Worm (Caenorhabditis elegans) whole organism, L4 larva: ENCODE measurements around the gene gon-4.
A peak's percentile ranks its signal among the peaks of the same experiment; 100 is the strongest.

ENCODE experiments used
- F44E2.7 ChIP-seq: fragments of 200-800 bp; sonication (Bioruptor generic); IDR thresholded peaks from 2 replicates; pipeline ENCODE4 v2.1.2; 2022; ENCODE audit warnings: missing genetic modification characterization, missing compliant biosample characterization
- R02D3.7 ChIP-seq: fragments of 150-350 bp; sonication (generic microtip); optimal IDR thresholded peaks from 3 replicates; lab custom pipeline; 2014; ENCODE audit warnings: missing biosample characterization, missing genetic modification characterization
- T20F7.1 ChIP-seq: fragments of 200-800 bp; sonication (Bioruptor generic); optimal IDR thresholded peaks from 2 replicates; lab custom pipeline; 2018; ENCODE audit warnings: mild to moderate bottlenecking, missing genetic modification characterization, missing compliant biosample characterization
- aha-1 ChIP-seq: fragments of 150-350 bp; peaks from one replicate; lab custom pipeline; 2014; ENCODE audit warnings: missing biosample characterization, missing genetic modification characterization
- aly-2 ChIP-seq: sonication (generic microtip); optimal IDR thresholded peaks from 2 replicates; lab custom pipeline; 2018; ENCODE audit warnings: missing biosample characterization, missing genetic modification characterization
- ama-1 ChIP-seq: fragments of 150-350 bp; optimal IDR thresholded peaks from 2 replicates; lab custom pipeline; 2014; ENCODE audit warnings: inconsistent platforms, mixed read lengths
- duxl-1 ChIP-seq: sonication (generic microtip); optimal IDR thresholded peaks from 2 replicates; lab custom pipeline; 2016; ENCODE audit warnings: mild to moderate bottlenecking, missing genetic modification characterization, moderate library complexity, missing compliant biosample characterization; ENCODE audit not compliant: poor library complexity
- dve-1 ChIP-seq: sonication (generic microtip); optimal IDR thresholded peaks from 2 replicates; lab custom pipeline; 2017; ENCODE audit warnings: antibody characterized with exemption, mild to moderate bottlenecking, missing genetic modification characterization, missing compliant biosample characterization; ENCODE audit not compliant: insufficient read depth
- egl-27 ChIP-seq: sonication (generic microtip); optimal IDR thresholded peaks from 3 replicates; lab custom pipeline; 2017; ENCODE audit warnings: missing biosample characterization, missing genetic modification reagents, missing genetic modification characterization
- fkh-10 ChIP-seq: fragments of 150-350 bp; optimal IDR thresholded peaks from 2 replicates; lab custom pipeline; 2014; ENCODE audit warnings: missing biosample characterization, missing genetic modification reagents, missing genetic modification characterization
- hlh-11 ChIP-seq: fragments of 200-800 bp; sonication (Bioruptor generic); optimal IDR thresholded peaks from 2 replicates; lab custom pipeline; 2018; ENCODE audit warnings: mild to moderate bottlenecking, missing genetic modification characterization, missing compliant biosample characterization
- hlh-30 ChIP-seq: sonication (generic microtip); optimal IDR thresholded peaks from 2 replicates; lab custom pipeline; 2017; ENCODE audit warnings: antibody characterized with exemption, mild to moderate bottlenecking, missing genetic modification characterization, missing compliant biosample characterization; ENCODE audit not compliant: insufficient read depth
- hmg-1.1 ChIP-seq: fragments of 200-800 bp; sonication (Bioruptor generic); IDR thresholded peaks from 2 replicates; pipeline ENCODE4 v1.3.6; 2022; ENCODE audit warnings: missing genetic modification reagents, missing genetic modification characterization, missing compliant biosample characterization
- lin-38 ChIP-seq: fragments of 200-800 bp; sonication (Bioruptor generic); IDR thresholded peaks from 2 replicates; pipeline ENCODE4 v1.3.6; 2022; ENCODE audit warnings: missing genetic modification reagents, missing genetic modification characterization, missing compliant biosample characterization
- lir-3 ChIP-seq: sonication (generic microtip); optimal IDR thresholded peaks from 2 replicates; lab custom pipeline; 2016; ENCODE audit warnings: mild to moderate bottlenecking, missing genetic modification characterization, missing compliant biosample characterization
- lsy-2 ChIP-seq, 2 experiments: fragments of 150-350 bp in 1 of 2; sonication (generic microtip) in 1 of 2; optimal IDR thresholded peaks; 2 replicates each; lab custom pipeline; 2014 to 2017; ENCODE audit warnings: missing biosample characterization in 2 of 2, missing genetic modification characterization in 2 of 2
- madf-5 ChIP-seq, 2 experiments: fragments of 200-800 bp; sonication (Bioruptor generic); IDR thresholded peaks; 2 replicates each; pipeline ENCODE4 v1.3.6; 2022; ENCODE audit warnings: missing compliant biosample characterization in 2 of 2, missing genetic modification characterization in 2 of 2
- madf-9 ChIP-seq: fragments of 200-800 bp; sonication (Bioruptor generic); conservative IDR thresholded peaks from 2 replicates; pipeline ENCODE4 v1.3.6; 2022; ENCODE audit warnings: missing genetic modification reagents, missing genetic modification characterization, missing compliant biosample characterization
- mes-2 ChIP-seq: sonication (generic microtip); optimal IDR thresholded peaks from 2 replicates; lab custom pipeline; 2016; ENCODE audit warnings: missing genotype, mild to moderate bottlenecking, missing genetic modification characterization, missing compliant biosample characterization; ENCODE audit not compliant: poor library complexity, severe bottlenecking
- nhr-102 ChIP-seq: sonication (generic microtip); optimal IDR thresholded peaks from 2 replicates; lab custom pipeline; 2016; ENCODE audit warnings: mild to moderate bottlenecking, missing genetic modification characterization, moderate library complexity, missing compliant biosample characterization
- nhr-11 ChIP-seq: fragments of 150-350 bp; optimal IDR thresholded peaks from 2 replicates; lab custom pipeline; 2014; ENCODE audit warnings: missing biosample characterization, missing genetic modification characterization
- nhr-28 ChIP-seq: fragments of 150-350 bp; optimal IDR thresholded peaks from 2 replicates; lab custom pipeline; 2014; ENCODE audit warnings: missing biosample characterization, missing genetic modification characterization
- nhr-42 ChIP-seq: fragments of 200-800 bp; sonication (Bioruptor generic); IDR thresholded peaks from 2 replicates; pipeline ENCODE4 v1.3.6; 2022; ENCODE audit warnings: missing genetic modification characterization, missing compliant biosample characterization
- nhr-76 ChIP-seq: fragments of 150-350 bp; optimal IDR thresholded peaks from 2 replicates; lab custom pipeline; 2014; ENCODE audit warnings: missing biosample characterization, missing genetic modification characterization
- nhr-77 ChIP-seq: fragments of 150-350 bp; optimal IDR thresholded peaks from 2 replicates; lab custom pipeline; 2014; ENCODE audit warnings: missing biosample characterization, missing genetic modification characterization
- pha-4 ChIP-seq, 2 experiments: fragments of 150-350 bp in 1 of 2; fragments of 200-800 bp in 1 of 2; sonication (Bioruptor generic) in 1 of 2; IDR thresholded peaks in 1 of 2; optimal IDR thresholded peaks in 1 of 2; 2 replicates each; pipeline versions ENCODE4 v1.3.6 to Lab custom; 2014 to 2022; ENCODE audit warnings: missing genetic modification characterization in 2 of 2, missing genetic modification reagents in 2 of 2, missing biosample characterization in 1 of 2, missing compliant biosample characterization in 1 of 2
- php-3 ChIP-seq: fragments of 200-800 bp; sonication (Bioruptor generic); IDR thresholded peaks from 2 replicates; pipeline ENCODE4 v1.3.6; 2022; ENCODE audit warnings: missing genetic modification reagents, missing genetic modification characterization, missing compliant biosample characterization
- pqm-1 ChIP-seq: sonication (generic microtip); optimal IDR thresholded peaks from 2 replicates; lab custom pipeline; 2017; ENCODE audit warnings: missing biosample characterization, missing genetic modification characterization
- sdz-12 ChIP-seq: fragments of 200-800 bp; sonication (Bioruptor generic); optimal IDR thresholded peaks from 2 replicates; lab custom pipeline; 2018; ENCODE audit warnings: mild to moderate bottlenecking, missing genetic modification characterization, missing compliant biosample characterization
- snpc-1.2 ChIP-seq: fragments of 200-800 bp; sonication (Bioruptor generic); IDR thresholded peaks from 2 replicates; pipeline ENCODE4 v1.3.6; 2022; ENCODE audit warnings: missing genetic modification reagents, missing genetic modification characterization, missing compliant biosample characterization
- tra-1 ChIP-seq: fragments of 200-800 bp; sonication (Bioruptor generic); IDR thresholded peaks from 2 replicates; pipeline ENCODE4 v1.3.6; 2022; ENCODE audit warnings: missing genetic modification reagents, missing genetic modification characterization, missing compliant biosample characterization
- unc-130 ChIP-seq: sonication (generic microtip); optimal IDR thresholded peaks from 2 replicates; lab custom pipeline; 2016; ENCODE audit warnings: missing genetic modification reagents, missing genetic modification characterization, missing compliant biosample characterization
- vab-7 ChIP-seq: fragments of 200-800 bp; sonication (Bioruptor generic); IDR thresholded peaks from 2 replicates; pipeline ENCODE4 v1.3.6; 2022; ENCODE audit warnings: missing genetic modification reagents, missing genetic modification characterization, missing compliant biosample characterization
- zip-2 ChIP-seq: fragments of 150-350 bp; optimal IDR thresholded peaks from 2 replicates; lab custom pipeline; 2014; ENCODE audit warnings: missing biosample characterization, missing genetic modification characterization
- ztf-11 ChIP-seq: fragments of 150-350 bp; optimal IDR thresholded peaks from 2 replicates; lab custom pipeline; 2014; ENCODE audit warnings: missing biosample characterization, missing genetic modification characterization

The gon-4 gene

DNA sequence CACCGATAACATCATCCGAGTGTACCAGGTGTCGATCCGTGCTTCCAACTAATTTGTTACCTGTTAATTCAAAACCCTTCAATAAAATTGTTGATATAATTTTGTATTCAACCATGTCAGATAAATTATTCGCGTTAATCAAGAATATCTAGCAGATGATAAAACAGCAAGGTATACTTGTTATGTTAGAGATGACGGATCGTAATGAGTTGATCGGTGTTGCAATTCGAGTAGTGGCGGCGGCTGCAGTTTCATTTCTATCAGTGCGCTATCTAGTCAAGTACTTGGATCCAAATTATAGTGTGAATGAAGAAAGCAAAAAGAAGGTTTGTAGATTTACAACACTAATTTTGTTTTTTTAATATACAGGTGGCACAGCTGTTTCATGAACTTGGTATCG is 19.8 kb upstream of the gon-4 start, which contains the start of gene mspn-1:
mspn-1 (plus strand) TSS at position 190 of the 400 bp plus-strand sequence.
- TF ChIP-seq sdz-12 (no peak), R02D3.7 (tag; lab: Kevin White, UChicago) (no peak), snpc-1.2 (GFP tag; lab: Robert Waterston, UW) (peak; percentile 71), F44E2.7 (GFP tag; lab: Robert Waterston, UW) (no peak), vab-7 (GFP tag; lab: Robert Waterston, UW) (no peak), tra-1 (GFP tag; lab: Robert Waterston, UW) (no peak), aly-2 (no peak), ztf-11 (tag; lab: Kevin White, UChicago) (no peak), mes-2 (tag; lab: Kevin White, UChicago) (peak; percentile 5), nhr-28 (tag; lab: Kevin White, UChicago) (no peak), duxl-1 (tag; lab: Kevin White, UChicago) (no peak), T20F7.1 (GFP tag; lab: Kevin White, UChicago) (no peak), nhr-102 (no peak), nhr-76 (tag; lab: Kevin White, UChicago) (no peak), madf-9 (GFP tag; lab: Robert Waterston, UW) (no peak), lir-3 (no peak), lin-38 (0 out of 2 replicates have a peak, but pooled peaks have one; percentile 41), nhr-42 (no peak), pqm-1 (no peak), madf-5 (GFP tag; IDR thresholded peaks at IDR 0.05; lab: Robert Waterston, UW) (0 out of 4 replicates have a peak, but pooled peaks of 1 of the 2 experiments have one; percentile 12), dve-1 (tag; lab: Kevin White, UChicago) (no peak), pha-4 (GFP tag; IDR thresholded peaks at IDR 0.05; lab: Robert Waterston, UW) (no peak), pha-4 (tag; optimal IDR thresholded peaks at IDR 0.05; lab: Kevin White, UChicago) (no peak)

DNA sequence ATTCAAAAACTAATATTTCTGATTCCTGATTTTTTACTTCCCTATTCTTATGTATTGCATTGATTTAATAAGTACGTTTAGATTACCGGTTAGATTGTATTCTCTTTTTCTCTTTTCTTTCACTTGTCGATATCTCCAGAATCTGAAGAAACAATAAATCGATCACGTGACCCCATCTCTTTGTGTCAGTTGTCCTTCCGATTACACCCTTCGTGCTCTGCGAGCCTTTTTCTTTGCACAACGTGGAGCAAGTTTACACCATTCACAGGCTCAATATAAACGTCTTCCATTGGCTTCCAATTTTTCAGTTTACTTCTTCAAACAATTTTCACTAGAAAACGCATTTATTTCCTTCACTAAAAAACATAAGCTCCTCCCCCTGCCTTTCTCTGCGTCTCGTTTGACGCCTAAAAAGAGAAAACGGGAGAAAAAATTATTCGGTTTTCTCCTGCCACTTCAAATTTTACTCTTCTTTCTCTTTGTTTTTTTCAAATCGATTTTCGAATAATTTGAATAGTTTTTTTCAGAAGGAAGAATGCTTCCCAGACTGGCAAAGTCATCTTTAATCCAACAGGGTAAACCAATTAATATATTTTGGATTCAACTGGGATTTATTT is 17.4 kb upstream of the gon-4 start, which contains the start of gene gta-1:
gta-1 (plus strand) TSS at position 528 of the 617 bp plus-strand sequence.
- no peak for TF ChIP-seq unc-130 (GFP tag; lab: Kevin White, UChicago)
- peak in 1 of 2 experiments; percentile 25 for TF ChIP-seq lsy-2 (tag; optimal IDR thresholded peaks at IDR 0.05; lab: Kevin White, UChicago)
- TF ChIP-seq nhr-77 (tag; lab: Kevin White, UChicago): peak; percentile 13
- peak; percentile 66 for TF ChIP-seq ama-1 (lab: Kevin White, UChicago)
- TF ChIP-seq hmg-1.1 (GFP tag; lab: Robert Waterston, UW): peak; percentile 33; the same call in 1 of the 2 replicates
- peak; percentile 5 for TF ChIP-seq mes-2 (tag; lab: Kevin White, UChicago)
- peak; percentile 51 for TF ChIP-seq hlh-30 (tag; lab: Kevin White, UChicago)
- TF ChIP-seq hlh-11 (tag; lab: Kevin White, UChicago): peak; percentile 30
- no peak for TF ChIP-seq php-3 (GFP tag; lab: Robert Waterston, UW)
- TF ChIP-seq madf-9 (GFP tag; lab: Robert Waterston, UW): no peak
- TF ChIP-seq nhr-76 (tag; lab: Kevin White, UChicago): no peak
- peak; percentile 66 for TF ChIP-seq aha-1 (tag; lab: Kevin White, UChicago)
- peak; percentile 18 for TF ChIP-seq nhr-11 (tag; lab: Kevin White, UChicago)
- peak; percentile 2 for TF ChIP-seq dve-1 (tag; lab: Kevin White, UChicago)
- TF ChIP-seq fkh-10 (GFP tag; lab: Kevin White, UChicago): peak; percentile 16
- peak; percentile 44 for TF ChIP-seq zip-2 (tag; lab: Kevin White, UChicago)

DNA sequence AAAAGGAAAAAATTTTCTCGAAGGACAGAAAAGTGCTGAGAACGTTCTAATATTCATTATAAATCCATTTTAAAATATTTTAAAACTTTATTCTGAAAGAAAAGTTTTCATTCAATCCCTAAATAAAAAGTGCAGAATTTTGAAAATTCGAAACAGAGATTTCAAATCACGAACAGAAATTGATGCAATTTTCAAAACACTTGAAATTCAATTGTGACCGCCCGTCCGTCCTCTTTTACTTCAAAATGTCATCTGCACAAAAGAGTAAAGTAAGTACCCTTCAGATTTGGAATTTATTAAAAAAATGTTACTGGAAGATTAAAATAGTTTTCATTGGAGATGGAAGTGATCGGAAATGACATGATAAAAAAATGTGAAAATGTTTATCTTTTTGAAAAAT is 9.1 kb upstream of the gon-4 start:
- TF ChIP-seq egl-27 (tag; lab: Kevin White, UChicago) (no peak), fkh-10 (GFP tag; lab: Kevin White, UChicago) (peak; percentile 44)
